Fruit fly (Drosophila melanogaster): ENCODE results near the gene Pih1D1.

dm6 chr2L:12669614-12670013, 52.0 kb downstream of the Pih1D1 start, which contains the start of gene Nepl7:
- no peak for TF ChIP-seq CG7368 (GFP tag; optimal IDR thresholded peaks at IDR 0.05)
- TF ChIP-seq Gug (GFP tag; IDR thresholded peaks at IDR 0.05): no peak
- TF ChIP-seq Hr39 (GFP tag; optimal IDR thresholded peaks at IDR 0.05): no peak
- no peak for TF ChIP-seq Eip93F (GFP tag; optimal IDR thresholded peaks at IDR 0.05)
- no peak for TF ChIP-seq Eip78C (GFP tag)
- TF ChIP-seq Met (GFP tag; optimal IDR thresholded peaks at IDR 0.05): no peak
- TF ChIP-seq CG1621 (tag; optimal IDR thresholded peaks at IDR 0.05): no peak
- no peak for TF ChIP-seq CG16779 (tag; optimal IDR thresholded peaks at IDR 0.05)
- no peak for TF ChIP-seq vri (GFP tag; optimal IDR thresholded peaks at IDR 0.05)

Data from whole organism, prepupa.